Worm (Caenorhabditis elegans): ENCODE results near the gene ZC395.5.

DNA sequence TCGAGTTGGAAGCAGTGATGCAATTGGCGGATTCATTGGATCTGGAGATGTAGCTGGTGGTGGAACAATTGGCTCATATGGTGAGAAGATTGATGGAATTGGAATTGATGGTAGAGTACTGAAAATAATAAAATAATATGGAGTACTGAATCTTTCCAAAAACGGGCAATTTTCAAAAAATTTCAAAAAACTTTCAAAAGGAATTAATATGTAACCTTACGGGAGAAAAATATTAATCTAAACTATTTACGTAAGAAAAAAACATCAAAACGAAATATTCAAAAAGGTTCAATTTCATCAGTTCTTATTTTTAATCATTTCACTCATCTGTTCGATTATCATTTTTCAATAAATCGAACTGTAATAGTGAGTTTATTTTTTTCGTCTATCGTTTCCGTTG, 2.2 kb downstream of the ZC395.5 start, which contains the start of gene ZC395.4:
- no peak for TF ChIP-seq pha-4 (GFP tag; IDR thresholded peaks at IDR 0.05)
- TF ChIP-seq pha-4 (tag; optimal IDR thresholded peaks at IDR 0.05), result no peak
- no peak for TF ChIP-seq skn-1 (tag; optimal IDR thresholded peaks at IDR 0.05)
- TF ChIP-seq mep-1 (tag; optimal IDR thresholded peaks at IDR 0.05), result no peak

Measured in whole organism, L4 larva.